Worm (Caenorhabditis elegans) whole organism, late embryonic: Measurements from ENCODE around the gene paa-1.

ENCODE experiments used
- ceh-34 ChIP-seq: sonication (generic microtip); optimal IDR thresholded peaks from 2 replicates; lab custom pipeline; 2016; ENCODE audit warnings: mild to moderate bottlenecking, missing genetic modification characterization, missing compliant biosample characterization
- dve-1 ChIP-seq: sonication (generic microtip); optimal IDR thresholded peaks from 2 replicates; lab custom pipeline; 2017; ENCODE audit warnings: antibody characterized with exemption, mild to moderate bottlenecking, missing genetic modification characterization, missing compliant biosample characterization
- fax-1 ChIP-seq: sonication (generic microtip); optimal IDR thresholded peaks from 2 replicates; lab custom pipeline; 2016; ENCODE audit warnings: missing genotype, missing genetic modification characterization, missing compliant biosample characterization
- hlh-30 ChIP-seq: sonication (generic microtip); optimal IDR thresholded peaks from 2 replicates; lab custom pipeline; 2017; ENCODE audit warnings: antibody characterized with exemption, missing genetic modification characterization, missing compliant biosample characterization; ENCODE audit not compliant: insufficient read depth
- nhr-11 ChIP-seq: fragments of 150-350 bp; optimal IDR thresholded peaks from 2 replicates; lab custom pipeline; 2014; ENCODE audit warnings: missing biosample characterization, missing genetic modification characterization
- pax-1 ChIP-seq: fragments of 150-350 bp; optimal IDR thresholded peaks from 2 replicates; lab custom pipeline; 2014; ENCODE audit warnings: missing biosample characterization, missing genetic modification characterization
- pha-2 ChIP-seq: sonication (generic microtip); optimal IDR thresholded peaks from 2 replicates; lab custom pipeline; 2017; ENCODE audit warnings: mild to moderate bottlenecking, missing genetic modification characterization, missing compliant biosample characterization
- pha-4 ChIP-seq: fragments of 150-350 bp; optimal IDR thresholded peaks from 2 replicates; lab custom pipeline; 2018; ENCODE audit warnings: missing biosample characterization, missing genetic modification reagents, missing genetic modification characterization
- tbx-2 ChIP-seq: sonication (generic microtip); optimal IDR thresholded peaks from 2 replicates; lab custom pipeline; 2016; ENCODE audit warnings: missing genetic modification characterization, missing compliant biosample characterization
- unc-55 ChIP-seq: sonication (generic microtip); optimal IDR thresholded peaks from 2 replicates; lab custom pipeline; 2017; ENCODE audit warnings: missing biosample characterization, missing genetic modification reagents, missing genetic modification characterization

DNA sequence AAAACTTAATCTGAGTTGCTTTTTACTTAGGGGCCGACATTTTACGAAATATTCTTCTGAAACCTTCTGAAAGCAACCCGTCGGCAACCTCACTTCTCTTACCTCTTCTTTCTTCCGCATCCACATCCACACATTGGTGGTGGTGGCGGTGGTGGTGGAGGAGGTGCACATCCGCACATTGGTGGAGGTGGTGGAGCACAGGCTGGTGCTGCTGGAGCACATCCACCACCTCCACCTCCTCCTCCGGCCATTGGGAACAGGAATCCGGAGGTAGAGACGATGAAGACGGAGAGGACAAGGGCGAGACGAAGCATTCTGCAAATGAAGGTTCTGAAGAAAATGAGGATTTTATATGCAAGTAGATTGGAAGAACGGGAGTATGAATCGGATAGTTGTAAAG, 36.9 kb upstream of the paa-1 start, which contains the start of gene grl-22:
- no peak for TF ChIP-seq dve-1 (tag; lab: Kevin White, UChicago)
- TF ChIP-seq pax-1 (tag; lab: Kevin White, UChicago), result no peak
- no peak for TF ChIP-seq ceh-34 (tag; lab: Kevin White, UChicago)
- no peak for TF ChIP-seq unc-55 (GFP tag; lab: Kevin White, UChicago)
- no peak for TF ChIP-seq pha-4 (tag; lab: Kevin White, UChicago)
- TF ChIP-seq hlh-30 (tag; lab: Kevin White, UChicago), result no peak
- TF ChIP-seq tbx-2 (tag; lab: Kevin White, UChicago), result no peak
- no peak for TF ChIP-seq pha-2
- no peak for TF ChIP-seq fax-1 (tag; lab: Kevin White, UChicago)
- no peak for TF ChIP-seq nhr-11 (tag; lab: Kevin White, UChicago)
